Fruit fly (Drosophila melanogaster): ENCODE data around the gene Drsl2.

The Drsl2 gene

dm6 chr3L:3303087-3303526 is 11.0 kb upstream of the Drsl2 start, which contains the start of gene CG14968:
CG14968 (minus strand) TSS chr3L:3303112.
- TF ChIP-seq toe (GFP tag; optimal IDR thresholded peaks at IDR 0.05), result peak; percentile 81
- TF ChIP-seq bab1 (GFP tag; optimal IDR thresholded peaks at IDR 0.05), result peak; percentile 96
- TF ChIP-seq Crg-1 (GFP tag; optimal IDR thresholded peaks at IDR 0.05), result peak; percentile 85
- TF ChIP-seq cic (GFP tag; optimal IDR thresholded peaks at IDR 0.05), result peak; percentile 40
- TF ChIP-seq CG12768 (GFP tag; optimal IDR thresholded peaks at IDR 0.05), result peak; percentile 92
- TF ChIP-seq cnc (optimal IDR thresholded peaks at IDR 0.05), result no peak
- TF ChIP-seq CG5204 (GFP tag; optimal IDR thresholded peaks at IDR 0.05), result peak; percentile 85
- peak; percentile 86 for TF ChIP-seq Clk (GFP tag; optimal IDR thresholded peaks at IDR 0.05)
- TF ChIP-seq CG7045 (GFP tag; optimal IDR thresholded peaks at IDR 0.05), result peak; percentile 90
- peak; percentile 94 for TF ChIP-seq kay (GFP tag; ENCODE audit: borderline replicate concordance)
- TF ChIP-seq Hr96 (GFP tag; optimal IDR thresholded peaks at IDR 0.05), result peak; percentile 80
- TF ChIP-seq ovo (GFP tag; optimal IDR thresholded peaks at IDR 0.05), result peak; percentile 65
- peak; percentile 93 for TF ChIP-seq CG14711 (tag; optimal IDR thresholded peaks at IDR 0.05)
- TF ChIP-seq CG11617 (GFP tag; optimal IDR thresholded peaks at IDR 0.05), result peak; percentile 89
- TF ChIP-seq Mnt (GFP tag; optimal IDR thresholded peaks at IDR 0.05), result peak; percentile 62
- peak; percentile 80 for TF ChIP-seq CG1620 (GFP tag; optimal IDR thresholded peaks at IDR 0.05)
- peak; percentile 93 for TF ChIP-seq CG33017 (tag; optimal IDR thresholded peaks at IDR 0.05)
- peak; percentile 94 for TF ChIP-seq CG7101 (tag; optimal IDR thresholded peaks at IDR 0.05)
- TF ChIP-seq pad (GFP tag; optimal IDR thresholded peaks at IDR 0.05), result peak; percentile 70
- peak; percentile 56 for TF ChIP-seq tj (GFP tag; optimal IDR thresholded peaks at IDR 0.05)

- TF ChIP-seq ovo (GFP tag; optimal IDR thresholded peaks at IDR 0.05) (no peak), CG7101 (tag; optimal IDR thresholded peaks at IDR 0.05) (no peak), cnc (optimal IDR thresholded peaks at IDR 0.05) (peak; percentile 56 to 86), CG33017 (tag; optimal IDR thresholded peaks at IDR 0.05) (no peak), CG7045 (GFP tag; optimal IDR thresholded peaks at IDR 0.05) (peak; percentile 12), pad (GFP tag; optimal IDR thresholded peaks at IDR 0.05) (peak; percentile 65), CG5204 (GFP tag; optimal IDR thresholded peaks at IDR 0.05) (no peak), kay (GFP tag; ENCODE audit: borderline replicate concordance) (peak; percentile 64), Crg-1 (GFP tag; optimal IDR thresholded peaks at IDR 0.05) (no peak), Mnt (GFP tag; optimal IDR thresholded peaks at IDR 0.05) (peak; percentile 88), toe (GFP tag; optimal IDR thresholded peaks at IDR 0.05) (no peak), tj (GFP tag; optimal IDR thresholded peaks at IDR 0.05) (peak; percentile 3), cic (GFP tag; optimal IDR thresholded peaks at IDR 0.05) (peak; percentile 50), Clk (GFP tag; optimal IDR thresholded peaks at IDR 0.05) (no peak), CG11617 (GFP tag; optimal IDR thresholded peaks at IDR 0.05) (no peak), CG14711 (tag; optimal IDR thresholded peaks at IDR 0.05) (peak; percentile 41)
Observed at dm6 chr3L:3303534-3304459, 10.4 kb upstream of the Drsl2 start, which contains the start of gene ZnT63C. ZnT63C (plus strand) TSS chr3L:3303708.

dm6 chr3L:3304740-3305139 is 9.4 kb upstream of the Drsl2 start:
- TF ChIP-seq CG7045 (GFP tag; optimal IDR thresholded peaks at IDR 0.05), result no peak
- TF ChIP-seq tj (GFP tag; optimal IDR thresholded peaks at IDR 0.05), result no peak
- TF ChIP-seq Mnt (GFP tag; optimal IDR thresholded peaks at IDR 0.05), result no peak
- no peak for TF ChIP-seq toe (GFP tag; optimal IDR thresholded peaks at IDR 0.05)
- TF ChIP-seq Clk (GFP tag; optimal IDR thresholded peaks at IDR 0.05), result no peak
- no peak for TF ChIP-seq cic (GFP tag; optimal IDR thresholded peaks at IDR 0.05)
- TF ChIP-seq cnc (optimal IDR thresholded peaks at IDR 0.05), result no peak
- no peak for TF ChIP-seq CG5204 (GFP tag; optimal IDR thresholded peaks at IDR 0.05)
- TF ChIP-seq Crg-1 (GFP tag; optimal IDR thresholded peaks at IDR 0.05), result no peak
- TF ChIP-seq ovo (GFP tag; optimal IDR thresholded peaks at IDR 0.05), result no peak
- TF ChIP-seq CG14711 (tag; optimal IDR thresholded peaks at IDR 0.05), result no peak
- no peak for TF ChIP-seq pad (GFP tag; optimal IDR thresholded peaks at IDR 0.05)
- TF ChIP-seq CG33017 (tag; optimal IDR thresholded peaks at IDR 0.05), result no peak
- TF ChIP-seq kay (GFP tag; ENCODE audit: borderline replicate concordance), result no peak
- TF ChIP-seq CG1620 (GFP tag; optimal IDR thresholded peaks at IDR 0.05), result no peak
- TF ChIP-seq CG11617 (GFP tag; optimal IDR thresholded peaks at IDR 0.05), result no peak
- TF ChIP-seq CG12768 (GFP tag; optimal IDR thresholded peaks at IDR 0.05), result no peak
- TF ChIP-seq CG7101 (tag; optimal IDR thresholded peaks at IDR 0.05), result no peak
- no peak for TF ChIP-seq Hr96 (GFP tag; optimal IDR thresholded peaks at IDR 0.05)

- TF ChIP-seq cic (GFP tag; optimal IDR thresholded peaks at IDR 0.05) (no peak), Hr96 (GFP tag; optimal IDR thresholded peaks at IDR 0.05) (no peak), CG33017 (tag; optimal IDR thresholded peaks at IDR 0.05) (no peak), CG7101 (tag; optimal IDR thresholded peaks at IDR 0.05) (no peak)
Observed at dm6 chr3L:3305430-3305829, 8.7 kb upstream of the Drsl2 start.

dm6 chr3L:3306515-3306914 is 7.6 kb upstream of the Drsl2 start:
- no peak for TF ChIP-seq CG14711 (tag; optimal IDR thresholded peaks at IDR 0.05)
- TF ChIP-seq kay (GFP tag; ENCODE audit: borderline replicate concordance), result peak; percentile 14

dm6 chr3L:3307593-3307992 is 6.6 kb upstream of the Drsl2 start:
- TF ChIP-seq ovo (GFP tag; optimal IDR thresholded peaks at IDR 0.05), result no peak
- TF ChIP-seq CG33017 (tag; optimal IDR thresholded peaks at IDR 0.05), result no peak
- TF ChIP-seq kay (GFP tag; ENCODE audit: borderline replicate concordance), result no peak
- no peak for TF ChIP-seq Hr96 (GFP tag; optimal IDR thresholded peaks at IDR 0.05)
- no peak for TF ChIP-seq cnc (optimal IDR thresholded peaks at IDR 0.05)
- TF ChIP-seq pad (GFP tag; optimal IDR thresholded peaks at IDR 0.05), result no peak
- TF ChIP-seq Clk (GFP tag; optimal IDR thresholded peaks at IDR 0.05), result no peak
- no peak for TF ChIP-seq CG14711 (tag; optimal IDR thresholded peaks at IDR 0.05)
- no peak for TF ChIP-seq Crg-1 (GFP tag; optimal IDR thresholded peaks at IDR 0.05)
- no peak for TF ChIP-seq CG7101 (tag; optimal IDR thresholded peaks at IDR 0.05)
- no peak for TF ChIP-seq CG1620 (GFP tag; optimal IDR thresholded peaks at IDR 0.05)
- TF ChIP-seq CG7045 (GFP tag; optimal IDR thresholded peaks at IDR 0.05), result no peak
- no peak for TF ChIP-seq CG5204 (GFP tag; optimal IDR thresholded peaks at IDR 0.05)
- TF ChIP-seq Mnt (GFP tag; optimal IDR thresholded peaks at IDR 0.05), result no peak
- no peak for TF ChIP-seq toe (GFP tag; optimal IDR thresholded peaks at IDR 0.05)
- TF ChIP-seq bab1 (GFP tag; optimal IDR thresholded peaks at IDR 0.05), result no peak
- no peak for TF ChIP-seq tj (GFP tag; optimal IDR thresholded peaks at IDR 0.05)
